Worm (Caenorhabditis elegans) whole organism, L2 larva: ENCODE results near the gene gcc-1.

ENCODE experiments used
- C34F6.9 ChIP-seq: fragments of 150-350 bp; optimal IDR thresholded peaks from 2 replicates; lab custom pipeline; 2014; ENCODE audit warnings: missing biosample characterization, missing genetic modification characterization
- Y55F3AM.14 ChIP-seq: fragments of 200-800 bp; sonication (Bioruptor generic); optimal IDR thresholded peaks from 2 replicates; lab custom pipeline; 2018; ENCODE audit warnings: mild to moderate bottlenecking, missing genetic modification characterization, missing compliant biosample characterization
- ZK546.5 ChIP-seq: sonication (generic microtip); optimal IDR thresholded peaks from 2 replicates; lab custom pipeline; 2017; ENCODE audit warnings: missing biosample characterization, missing genetic modification characterization
- lin-13 ChIP-seq: fragments of 150-350 bp; optimal IDR thresholded peaks from 2 replicates; lab custom pipeline; 2014; ENCODE audit warnings: missing biosample characterization, missing genetic modification reagents, missing genetic modification characterization
- lin-39 ChIP-seq: fragments of 150-350 bp; optimal IDR thresholded peaks from 2 replicates; lab custom pipeline; 2014; ENCODE audit warnings: missing biosample characterization, missing genetic modification reagents, missing genetic modification characterization
- sem-4 ChIP-seq: fragments of 150-350 bp; optimal IDR thresholded peaks from 2 replicates; lab custom pipeline; 2014; ENCODE audit warnings: missing biosample characterization, missing genetic modification reagents, missing genetic modification characterization
- sma-9 ChIP-seq, 2 experiments: fragments of 150-350 bp in 1 of 2; sonication (generic microtip) in 1 of 2; optimal IDR thresholded peaks; 2 replicates each; lab custom pipeline; 2014 to 2016; ENCODE audit warnings: missing genetic modification characterization in 2 of 2, mild to moderate bottlenecking in 1 of 2, missing biosample characterization in 1 of 2, missing compliant biosample characterization in 1 of 2, missing genetic modification reagents in 1 of 2, moderate library complexity in 1 of 2
- unc-62 ChIP-seq: fragments of 150-350 bp; optimal IDR thresholded peaks from 2 replicates; lab custom pipeline; 2014; ENCODE audit warnings: missing biosample characterization, missing genetic modification reagents, missing genetic modification characterization
- zag-1 ChIP-seq: fragments of 150-350 bp; optimal IDR thresholded peaks from 2 replicates; lab custom pipeline; 2014; ENCODE audit warnings: missing biosample characterization, missing genetic modification characterization
- ztf-11 ChIP-seq: sonication (generic microtip); optimal IDR thresholded peaks from 2 replicates; lab custom pipeline; 2017; ENCODE audit warnings: missing biosample characterization, missing genetic modification characterization

DNA sequence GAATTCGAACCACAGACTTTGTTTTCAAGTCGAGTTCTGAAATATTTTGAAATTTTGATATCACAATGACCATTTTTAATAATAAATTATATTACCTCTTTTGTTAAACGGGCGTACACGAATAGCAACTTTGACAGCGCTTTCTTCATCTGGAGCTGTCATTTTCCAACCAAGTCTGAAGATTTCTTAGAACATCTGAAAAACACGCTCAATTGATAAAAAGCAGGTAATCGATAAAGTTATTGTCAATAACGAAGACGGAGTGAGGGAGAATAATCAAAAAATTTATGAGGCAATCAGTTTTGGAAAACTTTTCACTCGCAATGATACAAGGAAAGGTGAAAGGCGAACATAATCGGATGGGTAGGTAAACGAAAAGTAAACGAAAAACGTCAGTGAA, 18.8 kb downstream of the gcc-1 start, which contains the start of gene klp-4:
- TF ChIP-seq Y55F3AM.14 (GFP tag; lab: Kevin White, UChicago) (no peak), C34F6.9 (no peak), sem-4 (tag; lab: Kevin White, UChicago) (no peak), lin-13 (GFP tag; lab: Kevin White, UChicago) (no peak), sma-9 (GFP tag; optimal IDR thresholded peaks at IDR 0.05; lab: Kevin White, UChicago) (no peak), sma-9 (tag; optimal IDR thresholded peaks at IDR 0.05; lab: Kevin White, UChicago) (no peak), lin-39 (tag; lab: Kevin White, UChicago) (no peak), unc-62 (no peak), zag-1 (tag; lab: Kevin White, UChicago) (no peak), ztf-11 (no peak), ZK546.5 (tag; lab: Kevin White, UChicago) (no peak)
